Worm (Caenorhabditis elegans) whole organism, L2 larva: ENCODE data around the gene F46C8.3.

Experiments
- R02D3.7 ChIP-seq: fragments of 150-350 bp; optimal IDR thresholded peaks from 2 replicates; lab custom pipeline; 2014; ENCODE audit warnings: missing biosample characterization, missing genetic modification characterization
- nhr-11 ChIP-seq: fragments of 150-350 bp; optimal IDR thresholded peaks from 2 replicates; lab custom pipeline; 2014; ENCODE audit warnings: missing biosample characterization, missing genetic modification characterization

DNA sequence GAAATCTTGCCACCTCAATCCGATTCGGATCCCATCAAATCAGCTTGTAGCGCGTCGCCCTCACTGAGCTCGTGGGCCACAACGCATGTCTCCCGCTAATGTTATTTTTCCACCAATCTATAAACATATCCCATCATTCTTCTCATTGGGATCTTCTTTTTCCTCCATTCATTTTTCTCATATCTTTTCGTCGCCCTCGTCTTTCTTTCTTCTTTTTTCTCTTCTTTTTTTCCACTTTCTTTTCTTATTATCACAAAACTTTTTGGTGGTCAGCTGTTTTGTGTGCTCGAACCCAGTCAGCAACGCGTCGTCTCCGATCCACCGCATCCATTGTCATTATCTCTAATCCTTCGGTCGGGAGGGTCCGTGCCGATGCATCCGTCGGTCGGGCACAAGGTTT is 1.6 kb upstream of the F46C8.3 start:
- TF ChIP-seq nhr-11 (tag; lab: Kevin White, UChicago) (no peak), R02D3.7 (tag; lab: Kevin White, UChicago) (no peak)
